Worm (Caenorhabditis elegans) whole organism, L4 larva: ENCODE measurements around the gene F22H10.1.

Source experiments
- F26F4.8 ChIP-seq: fragments of 200-800 bp; sonication (Bioruptor generic); conservative IDR thresholded peaks from 2 replicates; pipeline ENCODE4 v1.3.6; 2022; ENCODE audit warnings: missing genetic modification characterization, missing compliant biosample characterization
- F37D6.2 ChIP-seq: sonication (generic microtip); optimal IDR thresholded peaks from 2 replicates; lab custom pipeline; 2016; ENCODE audit warnings: mild to moderate bottlenecking, missing genetic modification characterization, missing compliant biosample characterization
- T20F7.1 ChIP-seq: fragments of 200-800 bp; sonication (Bioruptor generic); optimal IDR thresholded peaks from 2 replicates; lab custom pipeline; 2018; ENCODE audit warnings: mild to moderate bottlenecking, missing genetic modification characterization, missing compliant biosample characterization
- Y75B8A.6 ChIP-seq: fragments of 200-800 bp; sonication (Bioruptor generic); IDR thresholded peaks from 2 replicates; pipeline ENCODE4 v1.3.6; 2022; ENCODE audit warnings: missing genetic modification reagents, missing genetic modification characterization, missing compliant biosample characterization
- ZK546.5 ChIP-seq, 2 experiments: sonication (generic microtip); optimal IDR thresholded peaks; 2 replicates each; lab custom pipeline; 2017; ENCODE audit warnings: missing biosample characterization in 2 of 2, missing genetic modification characterization in 2 of 2
- ceh-20 ChIP-seq: fragments of 200-800 bp; sonication (Bioruptor generic); IDR thresholded peaks from 2 replicates; pipeline ENCODE4 v1.3.6; 2022; ENCODE audit warnings: missing genetic modification reagents, missing genetic modification characterization, missing compliant biosample characterization
- ceh-28 ChIP-seq: fragments of 150-350 bp; optimal IDR thresholded peaks from 2 replicates; lab custom pipeline; 2014; ENCODE audit warnings: missing biosample characterization, missing genetic modification reagents, missing genetic modification characterization
- ceh-62 ChIP-seq: sonication (generic microtip); optimal IDR thresholded peaks from 2 replicates; lab custom pipeline; 2017; ENCODE audit warnings: missing biosample characterization, missing genetic modification characterization
- cey-2 ChIP-seq: sonication (generic microtip); optimal IDR thresholded peaks from 3 replicates; lab custom pipeline; 2017; ENCODE audit warnings: missing genetic modification characterization, mild to moderate bottlenecking, missing compliant biosample characterization, antibody characterized with exemption, borderline replicate concordance; ENCODE audit not compliant: insufficient read depth
- daf-12 ChIP-seq: fragments of 150-350 bp; optimal IDR thresholded peaks from 2 replicates; lab custom pipeline; 2014; ENCODE audit warnings: missing biosample characterization, missing genetic modification reagents, missing genetic modification characterization
- daf-16 ChIP-seq, 3 experiments: sonication (generic microtip); optimal IDR thresholded peaks; 2 replicates each; lab custom pipeline; 2016 to 2017; ENCODE audit warnings: missing genetic modification characterization in 3 of 3, missing genetic modification reagents in 3 of 3, mild to moderate bottlenecking in 2 of 3, missing compliant biosample characterization in 2 of 3, missing biosample characterization in 1 of 3, moderate library complexity in 1 of 3
- dmd-6 ChIP-seq: fragments of 200-800 bp; sonication (Bioruptor generic); IDR thresholded peaks from 2 replicates; pipeline ENCODE4 v1.3.6; 2022; ENCODE audit warnings: missing genetic modification reagents, missing genetic modification characterization, missing compliant biosample characterization
- dmd-9 ChIP-seq: fragments of 200-800 bp; sonication (Bioruptor generic); IDR thresholded peaks from 2 replicates; pipeline ENCODE4 v1.3.6; 2022; ENCODE audit warnings: missing genetic modification reagents, missing genetic modification characterization, missing compliant biosample characterization
- dve-1 ChIP-seq: sonication (generic microtip); optimal IDR thresholded peaks from 2 replicates; lab custom pipeline; 2017; ENCODE audit warnings: antibody characterized with exemption, mild to moderate bottlenecking, missing genetic modification characterization, missing compliant biosample characterization; ENCODE audit not compliant: insufficient read depth
- fkh-10 ChIP-seq: fragments of 150-350 bp; optimal IDR thresholded peaks from 2 replicates; lab custom pipeline; 2014; ENCODE audit warnings: missing biosample characterization, missing genetic modification reagents, missing genetic modification characterization
- gei-8 ChIP-seq: fragments of 200-800 bp; sonication (Bioruptor generic); optimal IDR thresholded peaks from 2 replicates; lab custom pipeline; 2018; ENCODE audit warnings: mild to moderate bottlenecking, missing genetic modification characterization, missing compliant biosample characterization
- hlh-11 ChIP-seq: fragments of 200-800 bp; sonication (Bioruptor generic); optimal IDR thresholded peaks from 2 replicates; lab custom pipeline; 2018; ENCODE audit warnings: mild to moderate bottlenecking, missing genetic modification characterization, missing compliant biosample characterization
- hlh-30 ChIP-seq: sonication (generic microtip); optimal IDR thresholded peaks from 2 replicates; lab custom pipeline; 2017; ENCODE audit warnings: antibody characterized with exemption, mild to moderate bottlenecking, missing genetic modification characterization, missing compliant biosample characterization; ENCODE audit not compliant: insufficient read depth
- jun-1 ChIP-seq: fragments of 150-350 bp; optimal IDR thresholded peaks from 2 replicates; lab custom pipeline; 2014; ENCODE audit warnings: missing biosample characterization, missing genetic modification reagents, missing genetic modification characterization
- lim-7 ChIP-seq: fragments of 200-800 bp; sonication (Bioruptor generic); IDR thresholded peaks from 2 replicates; pipeline ENCODE4 v1.3.6; 2022; ENCODE audit warnings: missing genetic modification characterization, missing compliant biosample characterization
- lin-1 ChIP-seq: fragments of 200-800 bp; sonication (Bioruptor generic); IDR thresholded peaks from 2 replicates; pipeline ENCODE4 v1.3.6; 2022; ENCODE audit warnings: missing genetic modification reagents, missing genetic modification characterization, missing compliant biosample characterization
- lin-13 ChIP-seq: fragments of 150-350 bp; optimal IDR thresholded peaks from 2 replicates; lab custom pipeline; 2014; ENCODE audit warnings: missing biosample characterization, missing genetic modification reagents, missing genetic modification characterization
- lin-15B ChIP-seq: fragments of 150-350 bp; sonication (generic microtip); optimal IDR thresholded peaks from 3 replicates; lab custom pipeline; 2014; ENCODE audit warnings: missing biosample characterization, missing genetic modification characterization
- lin-29 ChIP-seq: fragments of 200-800 bp; sonication (Bioruptor generic); IDR thresholded peaks from 2 replicates; pipeline ENCODE4 v1.3.6; 2022; ENCODE audit warnings: missing genetic modification reagents, missing genetic modification characterization, missing compliant biosample characterization
- lin-38 ChIP-seq: fragments of 200-800 bp; sonication (Bioruptor generic); IDR thresholded peaks from 2 replicates; pipeline ENCODE4 v1.3.6; 2022; ENCODE audit warnings: missing genetic modification reagents, missing genetic modification characterization, missing compliant biosample characterization
- mdl-1 ChIP-seq, 2 experiments: fragments of 150-350 bp in 1 of 2; sonication (generic microtip) in 1 of 2; optimal IDR thresholded peaks; 2 replicates each; lab custom pipeline; 2014 to 2017; ENCODE audit warnings: missing biosample characterization in 2 of 2, missing genetic modification characterization in 2 of 2
- mep-1 ChIP-seq: fragments of 150-350 bp; sonication (generic microtip); optimal IDR thresholded peaks from 3 replicates; lab custom pipeline; 2014; ENCODE audit warnings: missing biosample characterization, missing genetic modification characterization
- nhr-102 ChIP-seq: sonication (generic microtip); optimal IDR thresholded peaks from 2 replicates; lab custom pipeline; 2016; ENCODE audit warnings: mild to moderate bottlenecking, missing genetic modification characterization, moderate library complexity, missing compliant biosample characterization
- nhr-111 ChIP-seq: fragments of 200-800 bp; sonication (Bioruptor generic); optimal IDR thresholded peaks from 2 replicates; lab custom pipeline; 2018; ENCODE audit warnings: mild to moderate bottlenecking, missing genetic modification characterization, missing compliant biosample characterization
- nhr-237 ChIP-seq: sonication (generic microtip); optimal IDR thresholded peaks from 2 replicates; lab custom pipeline; 2017; ENCODE audit warnings: missing biosample characterization, missing genetic modification characterization
- nhr-41 ChIP-seq: fragments of 200-800 bp; sonication (Bioruptor generic); IDR thresholded peaks from 2 replicates; pipeline ENCODE4 v1.3.6; 2022; ENCODE audit warnings: missing genetic modification reagents, missing genetic modification characterization, missing compliant biosample characterization
- nhr-42 ChIP-seq: fragments of 200-800 bp; sonication (Bioruptor generic); IDR thresholded peaks from 2 replicates; pipeline ENCODE4 v1.3.6; 2022; ENCODE audit warnings: missing genetic modification characterization, missing compliant biosample characterization
- nhr-48 ChIP-seq: sonication (generic microtip); optimal IDR thresholded peaks from 2 replicates; lab custom pipeline; 2016; ENCODE audit warnings: mild to moderate bottlenecking, missing genetic modification characterization, missing compliant biosample characterization
- nhr-6 ChIP-seq: fragments of 150-350 bp; optimal IDR thresholded peaks from 2 replicates; lab custom pipeline; 2014; ENCODE audit warnings: missing biosample characterization, missing genetic modification characterization
- nhr-77 ChIP-seq: fragments of 150-350 bp; optimal IDR thresholded peaks from 2 replicates; lab custom pipeline; 2014; ENCODE audit warnings: missing biosample characterization, missing genetic modification characterization
- pqm-1 ChIP-seq: sonication (generic microtip); optimal IDR thresholded peaks from 2 replicates; lab custom pipeline; 2017; ENCODE audit warnings: missing biosample characterization, missing genetic modification characterization
- rbr-2 ChIP-seq: sonication (generic microtip); optimal IDR thresholded peaks from 2 replicates; lab custom pipeline; 2016; ENCODE audit warnings: missing genotype, missing genetic modification characterization, missing compliant biosample characterization
- saeg-2 ChIP-seq: fragments of 200-800 bp; sonication (Bioruptor generic); IDR thresholded peaks from 2 replicates; pipeline ENCODE4 v1.3.6; 2022; ENCODE audit warnings: missing genetic modification reagents, missing genetic modification characterization, missing compliant biosample characterization
- skn-1 ChIP-seq: fragments of 150-350 bp; optimal IDR thresholded peaks from 2 replicates; lab custom pipeline; 2014; ENCODE audit warnings: missing biosample characterization, missing genetic modification characterization
- snpc-4 ChIP-seq: fragments of 150-350 bp; optimal IDR thresholded peaks from 2 replicates; lab custom pipeline; 2014; ENCODE audit warnings: missing biosample characterization, missing genetic modification characterization
- spr-1 ChIP-seq: sonication (generic microtip); optimal IDR thresholded peaks from 2 replicates; lab custom pipeline; 2016; ENCODE audit warnings: mild to moderate bottlenecking, missing genetic modification characterization, missing compliant biosample characterization
- spr-3 ChIP-seq: fragments of 200-800 bp; sonication (Bioruptor generic); optimal IDR thresholded peaks from 2 replicates; lab custom pipeline; 2018; ENCODE audit warnings: mild to moderate bottlenecking, missing genetic modification characterization, missing compliant biosample characterization
- unc-62 ChIP-seq, 3 experiments: fragments of 150-350 bp in 1 of 3; sonication (generic microtip); optimal IDR thresholded peaks in 2 of 3; peaks in 1 of 3; 1 replicate in 1 of 3; 2 replicates in 2 of 3; lab custom pipeline; 2014 to 2017; ENCODE audit warnings: missing biosample characterization in 3 of 3, missing genetic modification characterization in 3 of 3, missing genetic modification reagents in 3 of 3, missing genotype in 1 of 3
- zfp-2 ChIP-seq: sonication (generic microtip); optimal IDR thresholded peaks from 2 replicates; lab custom pipeline; 2016; ENCODE audit warnings: mild to moderate bottlenecking, missing genetic modification characterization, missing compliant biosample characterization
- zip-11 ChIP-seq: fragments of 200-800 bp; sonication (Bioruptor generic); IDR thresholded peaks from 2 replicates; pipeline ENCODE4 v1.3.6; 2022; ENCODE audit warnings: missing genetic modification characterization, missing compliant biosample characterization
- zip-2 ChIP-seq: fragments of 150-350 bp; optimal IDR thresholded peaks from 2 replicates; lab custom pipeline; 2014; ENCODE audit warnings: missing biosample characterization, missing genetic modification characterization
- ztf-7 ChIP-seq: fragments of 150-350 bp; optimal IDR thresholded peaks from 2 replicates; lab custom pipeline; 2014; ENCODE audit warnings: missing biosample characterization, missing genetic modification characterization

The F22H10.1 gene

DNA sequence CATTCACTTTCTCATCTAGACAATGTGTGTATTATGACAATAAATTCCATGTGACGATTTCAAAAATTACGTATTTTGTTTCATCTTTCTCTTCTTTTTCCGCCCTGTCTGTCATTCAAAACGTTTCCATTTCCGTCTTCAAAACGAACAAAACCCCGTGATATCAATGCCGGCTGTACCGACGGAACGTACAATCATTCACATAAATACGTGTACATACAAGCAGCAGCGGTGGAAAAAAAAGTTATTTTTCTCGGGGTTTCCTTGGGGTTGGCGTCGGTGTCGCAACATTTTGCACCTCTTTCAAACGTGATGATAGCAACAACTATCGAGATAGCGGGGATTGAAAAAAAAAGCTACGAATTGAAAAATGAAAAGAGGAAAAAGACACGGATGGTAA, 22.7 kb downstream of the F22H10.1 start (continued):
- TF ChIP-seq lim-7 (GFP tag; lab: Robert Waterston, UW) (no peak), nhr-77 (tag; lab: Kevin White, UChicago) (peak; percentile 25), hlh-30 (peak; percentile 87), dve-1 (tag; lab: Kevin White, UChicago) (peak; percentile 88), dmd-6 (GFP tag; lab: Robert Waterston, UW) (peak; percentile 97), ceh-20 (GFP tag; lab: Robert Waterston, UW) (peak; percentile 61), spr-1 (tag; lab: Kevin White, UChicago) (no peak), gei-8 (GFP tag; lab: Kevin White, UChicago) (peak; percentile 52), nhr-6 (no peak), lin-13 (GFP tag; lab: Kevin White, UChicago) (no peak), zip-2 (tag; lab: Kevin White, UChicago) (no peak), nhr-48 (tag; lab: Kevin White, UChicago) (peak; percentile 79), F26F4.8 (GFP tag; lab: Robert Waterston, UW) (no peak), lin-38 (GFP tag; lab: Robert Waterston, UW) (no peak)

DNA sequence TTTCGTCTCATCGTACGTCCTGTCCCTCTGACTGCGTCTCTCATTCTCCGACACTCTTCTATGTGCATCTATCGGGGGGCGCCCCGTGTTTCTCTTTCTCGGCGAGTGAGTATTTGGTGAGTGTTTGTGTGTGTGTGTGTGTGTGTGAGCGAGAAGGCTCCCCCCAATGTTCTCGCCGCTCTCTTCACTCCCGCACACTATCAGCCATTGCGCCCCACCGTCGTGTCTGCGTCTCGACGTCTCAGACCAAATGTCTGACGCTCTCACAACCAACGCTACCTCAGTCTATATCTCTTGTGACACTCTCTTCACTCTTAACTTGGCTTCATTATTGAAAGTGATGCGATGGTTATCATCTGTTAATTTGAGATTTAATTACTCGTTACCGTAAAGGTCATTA, 24.6 kb downstream of the F22H10.1 start:
- TF ChIP-seq jun-1 = peak; percentile 87
- peak; percentile 32 for TF ChIP-seq cey-2
- TF ChIP-seq hlh-11 = peak; percentile 99
- TF ChIP-seq lin-1 (GFP tag; lab: Robert Waterston, UW) = peak; percentile 86
- peak; percentile 84 for TF ChIP-seq fkh-10 (GFP tag; lab: Kevin White, UChicago)
- peak; percentile 80; the same call in 1 of the 2 replicates for TF ChIP-seq saeg-2
- TF ChIP-seq rbr-2 (tag; lab: Kevin White, UChicago) = peak; percentile 94
- peak; percentile 29 for TF ChIP-seq spr-3 (GFP tag; lab: Kevin White, UChicago)
- TF ChIP-seq lin-15B (tag; lab: Kevin White, UChicago) = no peak
- TF ChIP-seq ceh-28 = peak; percentile 62
- TF ChIP-seq dmd-9 (GFP tag; lab: Robert Waterston, UW) = peak; percentile 57; the same call in 1 of the 2 replicates
- peak; percentile 14 for TF ChIP-seq pqm-1 (tag; lab: Kevin White, UChicago)
- peak; percentile 66 for TF ChIP-seq F37D6.2 (tag; lab: Kevin White, UChicago)
- no peak for TF ChIP-seq lim-7 (GFP tag; lab: Robert Waterston, UW)
- peak; percentile 54 for TF ChIP-seq ztf-7 (tag; lab: Kevin White, UChicago)
- TF ChIP-seq nhr-102 (tag; lab: Kevin White, UChicago) = peak; percentile 74
- TF ChIP-seq lin-38 (GFP tag; lab: Robert Waterston, UW) = peak; percentile 59
- TF ChIP-seq nhr-237 (tag; lab: Kevin White, UChicago) = no peak
- no peak for TF ChIP-seq snpc-4 (tag; lab: Kevin White, UChicago)
- no peak for TF ChIP-seq daf-12
- no peak for TF ChIP-seq lin-29 (GFP tag; lab: Robert Waterston, UW)
- no peak for TF ChIP-seq zip-2 (tag; lab: Kevin White, UChicago)
- peak; percentile 45; the same call in 1 of the 2 replicates for TF ChIP-seq nhr-42 (GFP tag; lab: Robert Waterston, UW)
- peak; percentile 92 for TF ChIP-seq ceh-20 (GFP tag; lab: Robert Waterston, UW)
- TF ChIP-seq mep-1 (tag; lab: Kevin White, UChicago) = peak; percentile 95
- 0 out of 2 replicates have a peak, but pooled peaks have one; percentile 36 for TF ChIP-seq nhr-41 (GFP tag; lab: Robert Waterston, UW)
- peak; percentile 79 for TF ChIP-seq nhr-77 (tag; lab: Kevin White, UChicago)
- TF ChIP-seq zfp-2 = peak; percentile 28
- TF ChIP-seq T20F7.1 = peak; percentile 77
- TF ChIP-seq unc-62 (GFP tag; optimal IDR thresholded peaks at IDR 0.05 in 1 of 2; lab: Kevin White, UChicago) = peak in 1 of 2 experiments; percentile 97
- peak; percentile 52 for TF ChIP-seq unc-62 (tag; optimal IDR thresholded peaks at IDR 0.05; lab: Kevin White, UChicago)
- peak; percentile 95 for TF ChIP-seq hlh-30
- TF ChIP-seq nhr-111 (GFP tag; lab: Kevin White, UChicago) = no peak
- no peak for TF ChIP-seq Y75B8A.6 (GFP tag; lab: Robert Waterston, UW)
- no peak for TF ChIP-seq ceh-62 (tag; lab: Kevin White, UChicago)
- peak in 1 of 2 experiments; percentile 6 for TF ChIP-seq ZK546.5 (tag; optimal IDR thresholded peaks at IDR 0.05; lab: Kevin White, UChicago)
- peak; percentile 95 to 96 for TF ChIP-seq mdl-1 (tag; optimal IDR thresholded peaks at IDR 0.05; lab: Kevin White, UChicago)
- TF ChIP-seq skn-1 (tag; lab: Kevin White, UChicago) = no peak
- TF ChIP-seq daf-16 (GFP tag; optimal IDR thresholded peaks at IDR 0.05; lab: Kevin White, UChicago) = peak; percentile 79 to 80
- TF ChIP-seq daf-16 (tag; optimal IDR thresholded peaks at IDR 0.05; lab: Kevin White, UChicago) = peak; percentile 90
- TF ChIP-seq zip-11 (GFP tag; lab: Robert Waterston, UW) = no peak
